Worm (Caenorhabditis elegans): ENCODE results near the gene scl-9.

scl-9 gene

ce11 chrIV:13056026-13056425 lies 9.1 kb downstream of the scl-9 start, which contains the start of gene scl-1:
scl-1 (plus strand) TSS chrIV:13056326.
- TF ChIP-seq nhr-11 (tag; optimal IDR thresholded peaks at IDR 0.05) (no peak), odd-2 (tag; optimal IDR thresholded peaks at IDR 0.05) (no peak), madf-2 (tag; optimal IDR thresholded peaks at IDR 0.05) (no peak)

DNA sequence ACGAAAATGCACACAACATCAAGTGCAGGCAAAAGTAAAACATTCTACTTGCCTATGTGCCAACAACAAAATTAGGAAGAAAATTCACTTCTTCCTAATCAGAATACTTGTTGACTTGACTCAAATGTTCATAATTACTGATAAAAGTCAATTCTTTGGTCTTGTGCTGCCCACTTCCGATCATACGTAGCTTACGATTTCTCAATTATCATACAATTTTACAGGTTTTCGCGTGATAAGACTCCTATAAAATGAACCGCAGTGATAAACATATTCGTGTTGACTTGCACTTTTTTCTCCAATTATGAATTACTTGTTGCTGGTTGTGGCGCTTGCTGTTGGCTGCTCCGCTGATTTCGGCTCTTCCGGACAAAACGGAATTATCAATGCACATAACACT lies 10.5 kb downstream of the scl-9 start, which contains the start of gene scl-2:
TSS of gene scl-2 (plus strand) at position 293 of the 400 bp plus-strand sequence.
- TF ChIP-seq pag-3 (tag; optimal IDR thresholded peaks at IDR 0.05; ENCODE audit: borderline replicate concordance), result no peak
- no peak for TF ChIP-seq ceh-9 (tag; optimal IDR thresholded peaks at IDR 0.05)
- no peak for TF ChIP-seq hlh-15 (tag; optimal IDR thresholded peaks at IDR 0.05)
- TF ChIP-seq hlh-13 (GFP tag; optimal IDR thresholded peaks at IDR 0.05), result no peak
- TF ChIP-seq K09A11.1 (tag; optimal IDR thresholded peaks at IDR 0.05; ENCODE audit: insufficient read depth), result no peak
- TF ChIP-seq sdc-2 (tag; optimal IDR thresholded peaks at IDR 0.05), result no peak
- no peak for TF ChIP-seq ceh-6 (GFP tag; optimal IDR thresholded peaks at IDR 0.05)
- TF ChIP-seq ceh-30 (tag; optimal IDR thresholded peaks at IDR 0.05), result no peak
- no peak for TF ChIP-seq sox-2 (GFP tag; IDR thresholded peaks at IDR 0.05)
- no peak for TF ChIP-seq T23F11.4 (GFP tag; optimal IDR thresholded peaks at IDR 0.05)
- no peak for TF ChIP-seq elt-4 (tag; optimal IDR thresholded peaks at IDR 0.05)

- no peak for TF ChIP-seq unc-86 (tag; optimal IDR thresholded peaks at IDR 0.05)
- no peak for TF ChIP-seq sox-4 (tag; optimal IDR thresholded peaks at IDR 0.05)
- no peak for TF ChIP-seq pag-3 (tag; optimal IDR thresholded peaks at IDR 0.05; ENCODE audit: borderline replicate concordance)
- no peak for TF ChIP-seq ceh-6 (GFP tag; optimal IDR thresholded peaks at IDR 0.05)
- TF ChIP-seq dmd-4 (tag; optimal IDR thresholded peaks at IDR 0.05; ENCODE audit: borderline replicate concordance), result no peak
- TF ChIP-seq pat-9 (tag; optimal IDR thresholded peaks at IDR 0.05), result no peak
- TF ChIP-seq odd-2 (tag; optimal IDR thresholded peaks at IDR 0.05), result no peak
- TF ChIP-seq unc-3 (GFP tag; conservative IDR thresholded peaks at IDR 0.05), result no peak
- TF ChIP-seq unc-3 (tag; optimal IDR thresholded peaks at IDR 0.05), result no peak
- TF ChIP-seq unc-42 (tag; optimal IDR thresholded peaks at IDR 0.05), result no peak
- TF ChIP-seq mec-3 (tag; optimal IDR thresholded peaks at IDR 0.05; ENCODE audit: borderline replicate concordance), result no peak
- no peak for TF ChIP-seq nhr-232 (tag; optimal IDR thresholded peaks at IDR 0.05)
- TF ChIP-seq ceh-45 (GFP tag; IDR thresholded peaks at IDR 0.05), result no peak
- TF ChIP-seq ceh-14 (tag; optimal IDR thresholded peaks at IDR 0.05), result no peak
- no peak for TF ChIP-seq pax-1 (tag; optimal IDR thresholded peaks at IDR 0.05)
- no peak for TF ChIP-seq C08G9.2 (tag; optimal IDR thresholded peaks at IDR 0.05)
- no peak for TF ChIP-seq ceh-19 (GFP tag; optimal IDR thresholded peaks at IDR 0.05)
Observed at ce11 chrIV:13059284-13059683, 12.3 kb downstream of the scl-9 start, which contains the start of gene scl-3. scl-3 (plus strand) TSS chrIV:13059584.

DNA sequence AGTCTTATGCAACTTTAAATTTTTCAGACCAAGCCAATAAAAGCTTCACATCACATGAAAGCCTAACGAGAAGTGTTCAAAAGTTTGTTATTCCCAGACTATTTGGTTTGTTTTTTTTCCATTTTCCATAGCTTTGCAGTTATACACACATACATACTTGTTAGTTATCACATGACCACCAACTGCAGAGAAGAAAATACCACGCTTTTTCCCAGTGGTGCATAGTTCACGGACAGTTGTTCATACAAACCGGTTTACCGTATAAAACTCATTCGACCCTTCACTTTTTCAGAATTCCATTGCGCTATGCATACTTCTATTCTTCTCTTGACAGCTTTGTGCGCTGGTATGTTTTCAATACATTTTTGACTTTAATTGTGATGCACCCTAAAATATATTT lies 16.8 kb downstream of the scl-9 start, which contains the start of gene scl-5:
TSS of gene scl-5 (plus strand) at position 301 of the 400 bp plus-strand sequence.
- no peak for TF ChIP-seq ama-1 (optimal IDR thresholded peaks at IDR 0.05)
- no peak for TF ChIP-seq hlh-30 (tag; optimal IDR thresholded peaks at IDR 0.05; ENCODE audit: insufficient read depth)
- no peak for TF ChIP-seq madf-2 (tag; optimal IDR thresholded peaks at IDR 0.05)
- TF ChIP-seq lin-11 (tag; optimal IDR thresholded peaks at IDR 0.05), result no peak
- TF ChIP-seq nhr-232 (tag; optimal IDR thresholded peaks at IDR 0.05), result no peak
- TF ChIP-seq ahr-1 (tag; optimal IDR thresholded peaks at IDR 0.05), result no peak
- no peak for TF ChIP-seq rnt-1 (tag; optimal IDR thresholded peaks at IDR 0.05)
- no peak for TF ChIP-seq ceh-48 (tag; optimal IDR thresholded peaks at IDR 0.05)
- no peak for TF ChIP-seq unc-55 (GFP tag; optimal IDR thresholded peaks at IDR 0.05)
- no peak for TF ChIP-seq ceh-34 (tag; optimal IDR thresholded peaks at IDR 0.05)
- TF ChIP-seq hlh-8 (tag; optimal IDR thresholded peaks at IDR 0.05), result no peak
